Worm (Caenorhabditis elegans) whole organism, L4 larva: ENCODE measurements around the gene clec-34.
A peak's percentile ranks its signal among the peaks of the same experiment; 100 is the strongest.

ENCODE experiments used
- F10B5.3 ChIP-seq: sonication (generic microtip); optimal IDR thresholded peaks from 2 replicates; lab custom pipeline; 2016; ENCODE audit warnings: mild to moderate bottlenecking, missing genetic modification characterization, missing compliant biosample characterization
- F37D6.2 ChIP-seq: sonication (generic microtip); optimal IDR thresholded peaks from 2 replicates; lab custom pipeline; 2016; ENCODE audit warnings: mild to moderate bottlenecking, missing genetic modification characterization, missing compliant biosample characterization
- F49E8.2 ChIP-seq: sonication (generic microtip); optimal IDR thresholded peaks from 2 replicates; lab custom pipeline; 2016; ENCODE audit warnings: missing compliant biosample characterization, mild to moderate bottlenecking, missing genetic modification characterization, borderline replicate concordance
- T20F7.1 ChIP-seq: fragments of 200-800 bp; sonication (Bioruptor generic); optimal IDR thresholded peaks from 2 replicates; lab custom pipeline; 2018; ENCODE audit warnings: mild to moderate bottlenecking, missing genetic modification characterization, missing compliant biosample characterization
- T26A8.4 ChIP-seq: fragments of 200-800 bp; sonication (Bioruptor generic); IDR thresholded peaks from 2 replicates; pipeline ENCODE4 v1.3.6; 2022; ENCODE audit warnings: missing genetic modification characterization, missing compliant biosample characterization
- Y105C5A.15 ChIP-seq: fragments of 200-800 bp; sonication (Bioruptor generic); IDR thresholded peaks from 2 replicates; pipeline ENCODE4 v1.3.6; 2022; ENCODE audit warnings: missing genetic modification characterization, missing compliant biosample characterization
- Y48G9A.11 ChIP-seq: fragments of 200-800 bp; sonication (Bioruptor generic); IDR thresholded peaks from 2 replicates; pipeline ENCODE4 v1.3.6; 2022; ENCODE audit warnings: missing genetic modification reagents, missing genetic modification characterization, missing compliant biosample characterization
- Y75B8A.6 ChIP-seq: fragments of 200-800 bp; sonication (Bioruptor generic); IDR thresholded peaks from 2 replicates; pipeline ENCODE4 v1.3.6; 2022; ENCODE audit warnings: missing genetic modification reagents, missing genetic modification characterization, missing compliant biosample characterization
- aha-1 ChIP-seq: fragments of 150-350 bp; peaks from one replicate; lab custom pipeline; 2014; ENCODE audit warnings: missing biosample characterization, missing genetic modification characterization
- ceh-32 ChIP-seq: sonication (generic microtip); optimal IDR thresholded peaks from 2 replicates; lab custom pipeline; 2016; ENCODE audit warnings: mild to moderate bottlenecking, missing genetic modification characterization, missing compliant biosample characterization; ENCODE audit not compliant: poor library complexity
- ceh-62 ChIP-seq: sonication (generic microtip); optimal IDR thresholded peaks from 2 replicates; lab custom pipeline; 2017; ENCODE audit warnings: missing biosample characterization, missing genetic modification characterization
- cey-2 ChIP-seq: sonication (generic microtip); optimal IDR thresholded peaks from 3 replicates; lab custom pipeline; 2017; ENCODE audit warnings: missing genetic modification characterization, mild to moderate bottlenecking, missing compliant biosample characterization, antibody characterized with exemption, borderline replicate concordance; ENCODE audit not compliant: insufficient read depth
- daf-19 ChIP-seq: fragments of 200-800 bp; sonication (Bioruptor generic); conservative IDR thresholded peaks from 2 replicates; pipeline ENCODE4 v1.3.6; 2022; ENCODE audit warnings: missing genetic modification characterization, missing compliant biosample characterization
- dmd-6 ChIP-seq: fragments of 200-800 bp; sonication (Bioruptor generic); IDR thresholded peaks from 2 replicates; pipeline ENCODE4 v1.3.6; 2022; ENCODE audit warnings: missing genetic modification reagents, missing genetic modification characterization, missing compliant biosample characterization
- dpl-1 ChIP-seq: fragments of 150-350 bp; optimal IDR thresholded peaks from 2 replicates; lab custom pipeline; 2014; ENCODE audit warnings: missing biosample characterization, missing genetic modification reagents, missing genetic modification characterization
- dve-1 ChIP-seq: sonication (generic microtip); optimal IDR thresholded peaks from 2 replicates; lab custom pipeline; 2017; ENCODE audit warnings: antibody characterized with exemption, mild to moderate bottlenecking, missing genetic modification characterization, missing compliant biosample characterization; ENCODE audit not compliant: insufficient read depth
- egl-27 ChIP-seq: sonication (generic microtip); optimal IDR thresholded peaks from 3 replicates; lab custom pipeline; 2017; ENCODE audit warnings: missing biosample characterization, missing genetic modification reagents, missing genetic modification characterization
- egl-43 ChIP-seq: fragments of 200-800 bp; sonication (Bioruptor generic); IDR thresholded peaks from 2 replicates; pipeline ENCODE4 v1.3.6; 2022; ENCODE audit warnings: missing genetic modification reagents, missing genetic modification characterization, missing compliant biosample characterization
- fos-1 ChIP-seq: fragments of 150-350 bp; optimal IDR thresholded peaks from 2 replicates; lab custom pipeline; 2014; ENCODE audit warnings: missing biosample characterization, missing genetic modification characterization
- gei-8 ChIP-seq: fragments of 200-800 bp; sonication (Bioruptor generic); optimal IDR thresholded peaks from 2 replicates; lab custom pipeline; 2018; ENCODE audit warnings: mild to moderate bottlenecking, missing genetic modification characterization, missing compliant biosample characterization
- hif-1 ChIP-seq, 2 experiments: sonication (generic microtip); optimal IDR thresholded peaks; 2 replicates each; lab custom pipeline; 2016 to 2017; ENCODE audit warnings: missing compliant biosample characterization in 2 of 2, missing genetic modification characterization in 2 of 2, missing genetic modification reagents in 2 of 2, missing genotype in 2 of 2, mild to moderate bottlenecking in 1 of 2
- hmg-1.1 ChIP-seq: fragments of 200-800 bp; sonication (Bioruptor generic); IDR thresholded peaks from 2 replicates; pipeline ENCODE4 v1.3.6; 2022; ENCODE audit warnings: missing genetic modification reagents, missing genetic modification characterization, missing compliant biosample characterization
- lim-7 ChIP-seq: fragments of 200-800 bp; sonication (Bioruptor generic); IDR thresholded peaks from 2 replicates; pipeline ENCODE4 v1.3.6; 2022; ENCODE audit warnings: missing genetic modification characterization, missing compliant biosample characterization
- lin-1 ChIP-seq: fragments of 200-800 bp; sonication (Bioruptor generic); IDR thresholded peaks from 2 replicates; pipeline ENCODE4 v1.3.6; 2022; ENCODE audit warnings: missing genetic modification reagents, missing genetic modification characterization, missing compliant biosample characterization
- lin-15B ChIP-seq: fragments of 150-350 bp; sonication (generic microtip); optimal IDR thresholded peaks from 3 replicates; lab custom pipeline; 2014; ENCODE audit warnings: missing biosample characterization, missing genetic modification characterization
- lin-29 ChIP-seq: fragments of 200-800 bp; sonication (Bioruptor generic); IDR thresholded peaks from 2 replicates; pipeline ENCODE4 v1.3.6; 2022; ENCODE audit warnings: missing genetic modification reagents, missing genetic modification characterization, missing compliant biosample characterization
- lin-38 ChIP-seq: fragments of 200-800 bp; sonication (Bioruptor generic); IDR thresholded peaks from 2 replicates; pipeline ENCODE4 v1.3.6; 2022; ENCODE audit warnings: missing genetic modification reagents, missing genetic modification characterization, missing compliant biosample characterization
- madf-5 ChIP-seq, 2 experiments: fragments of 200-800 bp; sonication (Bioruptor generic); IDR thresholded peaks; 2 replicates each; pipeline ENCODE4 v1.3.6; 2022; ENCODE audit warnings: missing compliant biosample characterization in 2 of 2, missing genetic modification characterization in 2 of 2
- mdt-29 ChIP-seq: fragments of 200-800 bp; sonication (Bioruptor generic); IDR thresholded peaks from 2 replicates; pipeline ENCODE4 v1.3.6; 2022; ENCODE audit warnings: missing genetic modification reagents, missing genetic modification characterization, missing compliant biosample characterization
- mes-2 ChIP-seq: sonication (generic microtip); optimal IDR thresholded peaks from 2 replicates; lab custom pipeline; 2016; ENCODE audit warnings: missing genotype, mild to moderate bottlenecking, missing genetic modification characterization, missing compliant biosample characterization; ENCODE audit not compliant: poor library complexity, severe bottlenecking
- nhr-10 ChIP-seq: fragments of 150-350 bp; optimal IDR thresholded peaks from 2 replicates; lab custom pipeline; 2014; ENCODE audit warnings: missing biosample characterization, missing genetic modification characterization
- nhr-102 ChIP-seq: sonication (generic microtip); optimal IDR thresholded peaks from 2 replicates; lab custom pipeline; 2016; ENCODE audit warnings: mild to moderate bottlenecking, missing genetic modification characterization, moderate library complexity, missing compliant biosample characterization
- nhr-41 ChIP-seq: fragments of 200-800 bp; sonication (Bioruptor generic); IDR thresholded peaks from 2 replicates; pipeline ENCODE4 v1.3.6; 2022; ENCODE audit warnings: missing genetic modification reagents, missing genetic modification characterization, missing compliant biosample characterization
- nhr-48 ChIP-seq: sonication (generic microtip); optimal IDR thresholded peaks from 2 replicates; lab custom pipeline; 2016; ENCODE audit warnings: mild to moderate bottlenecking, missing genetic modification characterization, missing compliant biosample characterization
- nhr-77 ChIP-seq: fragments of 150-350 bp; optimal IDR thresholded peaks from 2 replicates; lab custom pipeline; 2014; ENCODE audit warnings: missing biosample characterization, missing genetic modification characterization
- pha-4 ChIP-seq, 2 experiments: fragments of 150-350 bp in 1 of 2; fragments of 200-800 bp in 1 of 2; sonication (Bioruptor generic) in 1 of 2; IDR thresholded peaks in 1 of 2; optimal IDR thresholded peaks in 1 of 2; 2 replicates each; pipeline versions ENCODE4 v1.3.6 to Lab custom; 2014 to 2022; ENCODE audit warnings: missing genetic modification characterization in 2 of 2, missing genetic modification reagents in 2 of 2, missing biosample characterization in 1 of 2, missing compliant biosample characterization in 1 of 2
- pqm-1 ChIP-seq: sonication (generic microtip); optimal IDR thresholded peaks from 2 replicates; lab custom pipeline; 2017; ENCODE audit warnings: missing biosample characterization, missing genetic modification characterization
- sdz-12 ChIP-seq: fragments of 200-800 bp; sonication (Bioruptor generic); optimal IDR thresholded peaks from 2 replicates; lab custom pipeline; 2018; ENCODE audit warnings: mild to moderate bottlenecking, missing genetic modification characterization, missing compliant biosample characterization
- unc-39 ChIP-seq: sonication (generic microtip); optimal IDR thresholded peaks from 2 replicates; lab custom pipeline; 2017; ENCODE audit warnings: missing biosample characterization, missing genetic modification characterization
- unc-62 ChIP-seq, 3 experiments: fragments of 150-350 bp in 1 of 3; sonication (generic microtip); optimal IDR thresholded peaks in 2 of 3; peaks in 1 of 3; 1 replicate in 1 of 3; 2 replicates in 2 of 3; lab custom pipeline; 2014 to 2017; ENCODE audit warnings: missing biosample characterization in 3 of 3, missing genetic modification characterization in 3 of 3, missing genetic modification reagents in 3 of 3, missing genotype in 1 of 3
- ztf-11 ChIP-seq: fragments of 150-350 bp; optimal IDR thresholded peaks from 2 replicates; lab custom pipeline; 2014; ENCODE audit warnings: missing biosample characterization, missing genetic modification characterization
- ztf-7 ChIP-seq: fragments of 150-350 bp; optimal IDR thresholded peaks from 2 replicates; lab custom pipeline; 2014; ENCODE audit warnings: missing biosample characterization, missing genetic modification characterization

clec-34 gene

DNA sequence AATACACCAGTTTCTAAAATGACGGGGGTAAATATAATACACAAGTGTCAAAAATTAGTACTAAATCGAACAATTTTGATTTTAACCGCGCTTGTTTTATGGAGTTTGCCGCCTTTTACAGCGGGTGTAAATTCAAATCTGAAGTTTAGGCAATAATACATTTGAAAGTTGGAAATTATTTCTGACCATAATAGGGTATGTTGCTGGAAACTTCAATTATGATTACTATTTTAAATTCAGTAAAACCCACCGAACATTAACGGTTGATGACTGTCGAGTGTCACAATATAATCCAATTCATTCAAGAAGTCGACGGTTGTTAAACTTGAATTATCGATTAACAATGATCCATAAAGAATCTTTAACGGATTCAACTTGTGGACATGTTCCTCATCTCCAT lies 21.8 kb upstream of the clec-34 start:
- TF ChIP-seq aha-1 (tag; lab: Kevin White, UChicago) (peak; percentile 22), lim-7 (GFP tag; lab: Robert Waterston, UW) (no peak), dve-1 (no peak), pqm-1 (no peak), cey-2 (tag; lab: Kevin White, UChicago) (no peak), T20F7.1 (GFP tag; lab: Kevin White, UChicago) (no peak), egl-27 (tag; lab: Kevin White, UChicago) (no peak), unc-62 (GFP tag; optimal IDR thresholded peaks at IDR 0.05 in 1 of 2; lab: Kevin White, UChicago) (peak in 1 of 2 experiments; percentile 93), unc-62 (tag; optimal IDR thresholded peaks at IDR 0.05; lab: Kevin White, UChicago) (no peak), Y105C5A.15 (GFP tag; lab: Robert Waterston, UW) (no peak), F37D6.2 (tag; lab: Kevin White, UChicago) (no peak), lin-38 (GFP tag; lab: Robert Waterston, UW) (no peak), ceh-32 (tag; lab: Kevin White, UChicago) (no peak), fos-1 (tag; lab: Kevin White, UChicago) (no peak), unc-39 (tag; lab: Kevin White, UChicago) (no peak)

DNA sequence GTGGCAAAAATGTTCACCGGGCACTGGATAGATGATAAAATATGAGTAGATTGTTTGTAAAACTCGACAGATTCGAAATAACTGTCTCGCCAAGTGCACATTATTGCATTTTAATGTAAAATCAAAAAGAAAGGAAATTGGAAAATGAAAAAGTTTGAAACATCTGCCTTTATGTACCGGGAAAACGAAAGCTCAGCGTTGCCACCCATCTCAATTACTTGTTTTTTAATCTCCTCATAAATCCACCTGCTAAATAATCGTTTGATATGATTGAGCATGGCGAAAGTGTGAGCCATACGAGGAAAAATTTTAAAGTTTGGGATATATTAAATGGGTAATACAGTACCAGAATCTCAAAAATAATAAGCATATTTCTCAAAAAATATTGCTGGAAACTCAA lies 19.0 kb upstream of the clec-34 start, which contains the start of gene srh-137:
TSS of gene srh-137 (minus strand) at position 101 of the 400 bp plus-strand sequence.
- TF ChIP-seq egl-27 (tag; lab: Kevin White, UChicago) (no peak), lim-7 (GFP tag; lab: Robert Waterston, UW) (no peak), nhr-10 (tag; lab: Kevin White, UChicago) (no peak), ztf-11 (tag; lab: Kevin White, UChicago) (no peak), lin-1 (GFP tag; lab: Robert Waterston, UW) (no peak), F10B5.3 (no peak)
- TF ChIP-seq, all 104 proteins: peak for 0

DNA sequence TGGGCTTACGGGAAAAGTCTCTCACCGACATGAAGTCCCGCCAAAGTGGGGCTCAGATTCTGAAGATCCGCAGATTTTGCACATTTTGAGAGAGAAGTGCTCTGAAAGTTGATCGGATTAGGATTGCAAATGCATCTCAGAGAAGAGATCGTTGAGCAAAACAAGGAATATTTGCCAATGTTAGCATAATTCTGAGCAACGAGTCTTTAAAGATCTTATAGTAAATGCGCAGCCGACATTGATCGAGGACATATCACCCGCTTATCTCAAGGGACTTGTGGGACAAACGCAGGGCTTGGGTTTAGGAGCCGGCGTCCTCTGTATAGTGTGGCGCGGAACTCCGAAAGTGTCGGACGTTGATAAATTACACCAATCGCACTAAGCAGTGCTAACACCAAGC lies 11.8 kb upstream of the clec-34 start, which contains the start of gene nhr-112:
TSS of gene nhr-112 (minus strand) at position 101 of the 400 bp plus-strand sequence.
- no peak for TF ChIP-seq egl-43 (GFP tag; lab: Robert Waterston, UW)
- no peak for TF ChIP-seq nhr-41 (GFP tag; lab: Robert Waterston, UW)
- peak in 1 of 2 experiments; percentile 90 for TF ChIP-seq unc-62 (GFP tag; optimal IDR thresholded peaks at IDR 0.05 in 1 of 2; lab: Kevin White, UChicago)
- no peak for TF ChIP-seq unc-62 (tag; optimal IDR thresholded peaks at IDR 0.05; lab: Kevin White, UChicago)

DNA sequence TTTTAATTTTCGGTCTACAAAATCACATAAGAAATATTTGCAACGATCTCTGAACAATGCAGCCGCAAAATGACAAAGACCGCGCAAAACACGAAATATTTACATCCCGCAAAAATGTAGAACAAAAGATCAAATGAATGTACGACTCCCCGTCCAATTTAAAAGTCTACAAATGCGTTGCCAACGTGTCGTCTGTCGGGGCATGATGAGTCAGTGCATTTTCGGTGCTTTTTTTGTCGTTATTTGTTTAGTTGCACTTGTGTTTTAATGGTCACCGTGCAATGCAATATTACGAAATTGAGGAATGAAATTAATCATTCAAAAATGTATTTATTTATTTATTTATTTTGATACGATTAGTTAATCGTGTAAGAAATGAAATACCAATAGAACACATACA lies 11.0 kb upstream of the clec-34 start:
- no peak for TF ChIP-seq nhr-77
- peak; percentile 7 for TF ChIP-seq nhr-48
- peak; percentile 22; the same call in 1 of the 2 replicates for TF ChIP-seq dmd-6 (GFP tag; lab: Robert Waterston, UW)
- TF ChIP-seq nhr-41 (GFP tag; lab: Robert Waterston, UW) = no peak
- TF ChIP-seq lin-29 (GFP tag; lab: Robert Waterston, UW) = no peak
- no peak for TF ChIP-seq lin-15B (tag; lab: Kevin White, UChicago)
- no peak for TF ChIP-seq T26A8.4 (GFP tag; lab: Robert Waterston, UW)
- no peak for TF ChIP-seq Y48G9A.11 (GFP tag; lab: Robert Waterston, UW)
- TF ChIP-seq sdz-12 (GFP tag; lab: Kevin White, UChicago) = no peak
- no peak for TF ChIP-seq gei-8 (GFP tag; lab: Kevin White, UChicago)
- no peak for TF ChIP-seq pha-4 (GFP tag; IDR thresholded peaks at IDR 0.05; lab: Robert Waterston, UW)
- peak; percentile 81 for TF ChIP-seq pha-4 (tag; optimal IDR thresholded peaks at IDR 0.05; lab: Kevin White, UChicago)
- no peak for TF ChIP-seq fos-1 (tag; lab: Kevin White, UChicago)
- no peak for TF ChIP-seq madf-5 (GFP tag; IDR thresholded peaks at IDR 0.05; lab: Robert Waterston, UW)

DNA sequence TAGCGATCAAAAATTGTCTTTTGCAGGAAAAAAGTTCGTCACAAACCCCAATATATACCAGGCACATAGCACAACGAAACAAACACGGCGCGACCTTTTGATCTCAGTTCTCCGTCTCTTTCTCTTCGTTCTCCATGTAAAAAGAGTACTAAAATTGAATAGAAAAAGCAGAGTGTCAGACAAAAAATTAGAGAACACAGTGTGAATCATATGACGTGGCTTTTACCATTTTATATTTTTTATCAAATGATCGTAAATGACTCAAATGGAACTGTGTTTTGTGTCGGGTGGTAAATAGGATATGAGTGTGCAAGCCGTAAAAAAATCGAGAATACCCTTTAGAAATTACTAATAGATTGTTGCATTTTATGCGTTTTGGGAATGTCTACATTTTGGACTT lies 9.6 kb upstream of the clec-34 start:
- TF ChIP-seq egl-43 (GFP tag; lab: Robert Waterston, UW) = no peak
- TF ChIP-seq lin-29 (GFP tag; lab: Robert Waterston, UW) = no peak
- peak; percentile 80 for TF ChIP-seq ztf-7 (tag; lab: Kevin White, UChicago)
- no peak for TF ChIP-seq hif-1 (tag; optimal IDR thresholded peaks at IDR 0.05; lab: Kevin White, UChicago)
- TF ChIP-seq mdt-29 = no peak
- no peak for TF ChIP-seq Y75B8A.6 (GFP tag; lab: Robert Waterston, UW)
- no peak for TF ChIP-seq hmg-1.1 (GFP tag; lab: Robert Waterston, UW)
- TF ChIP-seq F49E8.2 (tag; lab: Kevin White, UChicago) = no peak
- peak; percentile 74 for TF ChIP-seq nhr-102 (tag; lab: Kevin White, UChicago)
- TF ChIP-seq mes-2 (tag; lab: Kevin White, UChicago) = no peak
- TF ChIP-seq lin-38 (GFP tag; lab: Robert Waterston, UW) = no peak
- no peak for TF ChIP-seq daf-19 (GFP tag; lab: Robert Waterston, UW)
- TF ChIP-seq dpl-1 (GFP tag; lab: Kevin White, UChicago) = no peak
- no peak for TF ChIP-seq ceh-62 (tag; lab: Kevin White, UChicago)
- peak; percentile 93 for TF ChIP-seq dve-1
